Fruit fly (Drosophila melanogaster) Kc167 (cell line): Measurements from ENCODE around the gene Ctr9.

Experiments used
- Sin3A ChIP-seq: fragments of >200 bp; optimal IDR thresholded peaks from 2 replicates; lab custom pipeline; 2018; ENCODE audit warnings: missing external identifiers
- h ChIP-seq: fragments of >200 bp; optimal IDR thresholded peaks from 3 replicates; lab custom pipeline; 2018; ENCODE audit warnings: missing external identifiers
- insv ChIP-seq: fragments of >200 bp; optimal IDR thresholded peaks from 3 replicates; lab custom pipeline; 2018; ENCODE audit warnings: missing external identifiers
- psq ChIP-seq: fragments of >200 bp; optimal IDR thresholded peaks from 2 replicates; lab custom pipeline; 2017; ENCODE audit warnings: missing external identifiers
- ttk ChIP-seq: sonication (Bioruptor generic); optimal IDR thresholded peaks from 2 replicates; lab custom pipeline; 2017; ENCODE audit warnings: missing external identifiers

DNA sequence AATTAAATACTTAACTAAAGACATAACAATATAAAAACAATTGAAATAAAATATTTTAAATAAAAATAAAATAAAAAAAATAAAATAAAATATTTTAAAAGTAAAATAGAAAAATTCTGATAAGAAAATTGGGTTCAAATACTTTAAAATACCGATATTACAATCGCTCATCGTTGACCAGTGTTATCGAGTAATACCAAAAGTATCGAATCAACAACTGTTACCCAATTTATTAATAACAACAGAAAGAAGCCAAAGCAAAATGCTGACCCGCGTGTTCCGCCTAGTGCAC is 43.8 kb downstream of the Ctr9 start, which contains the start of gene CG9166:
- TF ChIP-seq Sin3A (lab: Kevin White, UChicago): no peak
- peak; percentile 31 for TF ChIP-seq psq (lab: Kevin White, UChicago)
- TF ChIP-seq h (lab: Kevin White, UChicago): no peak
- no peak for TF ChIP-seq insv (lab: Kevin White, UChicago)
- TF ChIP-seq ttk (lab: Kevin White, UChicago): no peak
